Worm (Caenorhabditis elegans): Measurements from ENCODE around the gene col-86.

col-86 gene

ce11 chrII:13073102-13073501 lies 25.0 kb downstream of the col-86 start, which contains the start of gene F42G4.5:
TSS of gene F42G4.5 (plus strand) at chrII:13073480.
- no peak for TF ChIP-seq eyg-1 (tag; optimal IDR thresholded peaks at IDR 0.05)
- no peak for TF ChIP-seq ceh-2 (tag; optimal IDR thresholded peaks at IDR 0.05)
- no peak for TF ChIP-seq fkh-10 (GFP tag; optimal IDR thresholded peaks at IDR 0.05)
- no peak for TF ChIP-seq hlh-13 (GFP tag; optimal IDR thresholded peaks at IDR 0.05)
- TF ChIP-seq zip-5 (tag; optimal IDR thresholded peaks at IDR 0.05), result no peak
- TF ChIP-seq rnt-1 (tag; optimal IDR thresholded peaks at IDR 0.05), result no peak
- TF ChIP-seq nhr-232 (tag; optimal IDR thresholded peaks at IDR 0.05), result no peak
- TF ChIP-seq nfya-1 (tag; optimal IDR thresholded peaks at IDR 0.05), result no peak
- TF ChIP-seq unc-86 (tag; optimal IDR thresholded peaks at IDR 0.05), result no peak
- no peak for TF ChIP-seq che-1 (tag; optimal IDR thresholded peaks at IDR 0.05)
- TF ChIP-seq pha-4 (tag; optimal IDR thresholded peaks at IDR 0.05), result no peak
- TF ChIP-seq F13H6.1 (tag; optimal IDR thresholded peaks at IDR 0.05), result no peak
- no peak for TF ChIP-seq fkh-6 (tag; optimal IDR thresholded peaks at IDR 0.05)
- TF ChIP-seq ceh-24 (tag; optimal IDR thresholded peaks at IDR 0.05), result no peak

ce11 chrII:13066777-13067290 lies 31.2 kb downstream of the col-86 start:
- no peak for TF ChIP-seq F13H6.1 (tag; optimal IDR thresholded peaks at IDR 0.05)
- peak; percentile 47 for TF ChIP-seq ceh-18 (tag; optimal IDR thresholded peaks at IDR 0.05)
- TF ChIP-seq fkh-10 (GFP tag; optimal IDR thresholded peaks at IDR 0.05), result no peak
- TF ChIP-seq T23F11.4 (GFP tag; optimal IDR thresholded peaks at IDR 0.05), result no peak
- no peak for TF ChIP-seq ttx-3 (tag; optimal IDR thresholded peaks at IDR 0.05)
- peak; percentile 5 for TF ChIP-seq ceh-31 (tag; optimal IDR thresholded peaks at IDR 0.05)
- TF ChIP-seq C38D4.7 (GFP tag; optimal IDR thresholded peaks at IDR 0.05), result no peak
- no peak for TF ChIP-seq tbx-2 (tag; optimal IDR thresholded peaks at IDR 0.05)

ce11 chrII:13065251-13065650 lies 32.8 kb downstream of the col-86 start:
- TF ChIP-seq unc-55 (GFP tag; optimal IDR thresholded peaks at IDR 0.05) (peak; percentile 37), ceh-48 (tag; optimal IDR thresholded peaks at IDR 0.05) (no peak), ceh-14 (tag; optimal IDR thresholded peaks at IDR 0.05) (no peak), ceh-18 (tag; optimal IDR thresholded peaks at IDR 0.05) (peak; percentile 21)

- TF ChIP-seq tbx-2 (tag; optimal IDR thresholded peaks at IDR 0.05) (no peak), ceh-22 (tag; optimal IDR thresholded peaks at IDR 0.05) (no peak), ceh-6 (GFP tag; optimal IDR thresholded peaks at IDR 0.05) (no peak), ceh-31 (tag; optimal IDR thresholded peaks at IDR 0.05) (no peak), ceh-9 (tag; optimal IDR thresholded peaks at IDR 0.05) (no peak), hlh-13 (GFP tag; optimal IDR thresholded peaks at IDR 0.05) (no peak), pha-2 (tag; optimal IDR thresholded peaks at IDR 0.05) (no peak), unc-55 (GFP tag; optimal IDR thresholded peaks at IDR 0.05) (no peak), ets-4 (tag; optimal IDR thresholded peaks at IDR 0.05) (no peak), nhr-11 (tag; optimal IDR thresholded peaks at IDR 0.05) (no peak), pat-9 (tag; optimal IDR thresholded peaks at IDR 0.05) (no peak)
Observed at ce11 chrII:13059196-13059595, 38.9 kb downstream of the col-86 start.

- TF ChIP-seq madf-2 (tag; optimal IDR thresholded peaks at IDR 0.05), result no peak
- no peak for TF ChIP-seq ceh-22 (tag; optimal IDR thresholded peaks at IDR 0.05)
- no peak for TF ChIP-seq C38D4.7 (GFP tag; optimal IDR thresholded peaks at IDR 0.05)
- TF ChIP-seq hlh-8 (tag; optimal IDR thresholded peaks at IDR 0.05), result no peak
- TF ChIP-seq ceh-19 (GFP tag; optimal IDR thresholded peaks at IDR 0.05), result peak; percentile 24
- no peak for TF ChIP-seq K09A11.1 (tag; optimal IDR thresholded peaks at IDR 0.05; ENCODE audit: insufficient read depth)
- TF ChIP-seq ref-2 (tag; optimal IDR thresholded peaks at IDR 0.05), result no peak
- peak; percentile 31 for TF ChIP-seq pat-9 (tag; optimal IDR thresholded peaks at IDR 0.05)
- no peak for TF ChIP-seq fkh-10 (GFP tag; optimal IDR thresholded peaks at IDR 0.05)
- TF ChIP-seq unc-55 (GFP tag; optimal IDR thresholded peaks at IDR 0.05), result no peak
Observed at ce11 chrII:13056580-13056979, 41.5 kb downstream of the col-86 start, which contains the start of gene zyx-1. TSS of gene zyx-1 (plus strand) at chrII:13056910.

Data from whole organism, late embryonic.